Worm (Caenorhabditis elegans): Measurements from ENCODE around the gene F28F5.4.
A peak's percentile ranks its signal among the peaks of the same experiment; 100 is the strongest.

The F28F5.4 gene

DNA sequence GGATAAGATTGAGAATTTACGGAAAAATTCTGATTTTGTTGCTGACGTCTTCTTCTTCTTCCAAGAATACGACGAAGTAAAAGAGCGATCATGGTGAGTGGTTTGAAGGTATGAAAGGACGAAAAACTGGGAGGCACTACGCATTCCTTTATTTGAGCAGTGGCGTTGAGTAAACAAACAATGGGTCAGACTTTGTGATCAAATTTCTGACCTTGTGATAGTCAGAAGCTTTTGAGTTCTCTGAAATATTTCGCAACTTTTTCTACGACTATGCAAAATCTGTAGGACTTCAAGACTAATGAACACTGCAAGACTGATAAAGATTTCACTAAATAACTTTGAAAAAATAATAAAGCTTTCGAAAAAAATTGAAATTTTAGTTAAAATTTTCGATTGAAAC is at the start of gene F28F5.4:
Gene F28F5.4, minus strand, starts transcription at position 104 of the 400 bp plus-strand sequence.
- no peak for TF ChIP-seq pha-4 (tag; optimal IDR thresholded peaks at IDR 0.05)
- TF ChIP-seq ceh-39 (tag; optimal IDR thresholded peaks at IDR 0.05) = no peak
- no peak for TF ChIP-seq mep-1 (tag; optimal IDR thresholded peaks at IDR 0.05)
- TF ChIP-seq M03D4.4 (tag; optimal IDR thresholded peaks at IDR 0.05) = no peak
- no peak for TF ChIP-seq hlh-1 (tag; optimal IDR thresholded peaks at IDR 0.05)
- no peak for TF ChIP-seq cnd-1 (tag; optimal IDR thresholded peaks at IDR 0.05)
- no peak for TF ChIP-seq lin-32 (GFP tag; optimal IDR thresholded peaks at IDR 0.05)
- no peak for TF ChIP-seq unc-120 (tag; optimal IDR thresholded peaks at IDR 0.05; ENCODE audit: poor library complexity, severe bottlenecking)
- TF ChIP-seq nhr-237 (tag; optimal IDR thresholded peaks at IDR 0.05) = no peak
- no peak for TF ChIP-seq snpc-4 (tag; optimal IDR thresholded peaks at IDR 0.05)
- TF ChIP-seq elt-1 (tag; optimal IDR thresholded peaks at IDR 0.05; ENCODE audit: borderline replicate concordance, insufficient read depth) = no peak
- TF ChIP-seq mab-5 (tag; optimal IDR thresholded peaks at IDR 0.05) = no peak
- TF ChIP-seq ceh-43 (GFP tag; optimal IDR thresholded peaks at IDR 0.05) = no peak
- TF ChIP-seq mls-2 (tag; optimal IDR thresholded peaks at IDR 0.05) = no peak
- TF ChIP-seq unc-62 (GFP tag; optimal IDR thresholded peaks at IDR 0.05) = no peak

DNA sequence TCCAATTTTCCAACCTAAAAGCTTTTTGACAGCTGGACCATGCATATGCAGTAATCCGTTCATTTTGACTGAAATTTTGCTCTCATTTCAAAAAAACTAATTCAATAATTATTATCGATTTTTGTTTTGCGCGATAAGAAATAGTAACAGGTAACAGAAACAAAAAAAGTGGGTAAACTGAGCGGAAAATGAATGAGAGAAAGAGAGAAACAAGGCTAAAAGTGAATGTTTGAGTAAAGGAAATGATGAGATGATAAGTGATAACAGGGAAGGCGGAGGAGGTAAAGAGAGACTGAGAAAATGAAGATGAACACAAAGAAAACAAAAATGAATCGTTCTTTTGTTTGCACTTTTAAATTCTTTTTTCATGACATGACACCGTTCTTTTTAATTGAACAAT is 47.1 kb upstream of the F28F5.4 start, which contains the start of gene sma-3:
Gene sma-3, minus strand, starts transcription at position 68 of the 400 bp plus-strand sequence.
- TF ChIP-seq blmp-1 (tag; optimal IDR thresholded peaks at IDR 0.05) (peak; percentile 47), drap-1 (GFP tag; optimal IDR thresholded peaks at IDR 0.05) (no peak)

DNA sequence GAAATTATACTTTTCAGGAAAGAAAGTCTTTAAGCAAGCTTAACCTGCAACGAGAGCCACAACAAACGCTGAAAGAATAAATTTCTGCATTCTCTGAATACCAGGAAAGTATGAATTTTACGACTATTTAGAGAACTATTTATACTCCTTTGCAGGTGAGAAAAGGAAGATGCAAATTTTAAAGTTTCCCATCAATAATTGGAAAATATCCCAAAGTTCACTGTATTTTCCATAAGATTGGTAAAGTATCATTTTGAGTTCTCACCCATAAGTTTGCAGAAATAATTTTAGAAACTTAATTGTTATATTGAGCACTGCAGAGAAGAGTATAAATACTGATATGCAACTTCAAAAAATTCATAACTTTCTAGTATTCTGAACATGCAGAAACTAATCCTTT is 42.6 kb upstream of the F28F5.4 start, which contains the start of gene clec-158:
Gene clec-158, minus strand, starts transcription at position 101 of the 400 bp plus-strand sequence.
- no peak for TF ChIP-seq tbx-8 (GFP tag; optimal IDR thresholded peaks at IDR 0.05)

DNA sequence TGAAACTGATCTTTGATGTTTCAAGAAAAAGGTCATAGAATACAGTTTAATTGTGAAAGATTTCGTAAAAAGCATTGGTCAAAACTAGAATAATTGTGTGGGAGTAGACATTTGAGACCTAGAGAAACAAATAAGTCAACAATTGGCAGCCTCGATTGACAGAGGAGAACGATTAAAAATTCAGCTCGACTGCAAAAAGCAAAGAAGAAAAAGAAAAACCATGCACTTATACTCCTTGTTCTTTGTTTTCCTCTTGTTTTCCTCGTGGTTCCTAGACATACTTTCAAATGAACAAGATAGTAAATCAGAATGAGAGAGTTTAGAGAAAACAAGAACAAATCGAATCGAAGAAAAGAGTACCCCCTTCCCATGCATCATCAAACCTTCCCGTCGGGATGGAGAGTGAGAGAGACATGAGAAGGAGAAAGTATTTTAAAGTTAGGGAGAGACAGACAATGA is 40.6 kb upstream of the F28F5.4 start:
- TF ChIP-seq drap-1 (GFP tag; optimal IDR thresholded peaks at IDR 0.05) (no peak), blmp-1 (tag; optimal IDR thresholded peaks at IDR 0.05) (no peak), ceh-39 (tag; optimal IDR thresholded peaks at IDR 0.05) (no peak), elt-3 (tag; optimal IDR thresholded peaks at IDR 0.05) (no peak), nhr-237 (tag; optimal IDR thresholded peaks at IDR 0.05) (no peak), zip-8 (tag; optimal IDR thresholded peaks at IDR 0.05) (no peak), lin-13 (tag; optimal IDR thresholded peaks at IDR 0.05) (no peak), lin-32 (GFP tag; optimal IDR thresholded peaks at IDR 0.05) (no peak), tbx-8 (GFP tag; optimal IDR thresholded peaks at IDR 0.05) (no peak), unc-62 (GFP tag; optimal IDR thresholded peaks at IDR 0.05) (no peak), cnd-1 (tag; optimal IDR thresholded peaks at IDR 0.05) (no peak), mep-1 (tag; optimal IDR thresholded peaks at IDR 0.05) (no peak), ces-1 (GFP tag; optimal IDR thresholded peaks at IDR 0.05) (no peak), nhr-2 (tag; optimal IDR thresholded peaks at IDR 0.05) (no peak), nhr-28 (tag; optimal IDR thresholded peaks at IDR 0.05) (no peak), nhr-76 (tag; optimal IDR thresholded peaks at IDR 0.05) (no peak)

DNA sequence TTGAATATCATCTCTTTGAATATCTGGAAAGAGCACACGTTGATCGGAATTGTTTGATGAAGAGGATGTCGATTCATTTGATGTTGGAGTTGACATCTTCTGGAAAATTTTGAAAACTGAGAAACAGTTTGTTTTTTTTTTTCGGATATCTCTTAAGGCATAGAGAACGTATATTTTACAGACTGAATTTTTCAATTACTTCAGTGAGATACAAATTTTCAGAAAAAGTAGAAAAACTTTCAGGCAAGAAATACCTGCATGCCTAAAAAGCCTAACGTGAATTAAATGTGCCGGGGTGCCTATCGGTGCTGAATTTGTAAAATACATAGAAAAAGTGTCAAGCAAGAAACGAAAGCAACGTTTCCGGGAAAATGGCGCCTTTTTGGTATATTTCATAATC is 39.9 kb upstream of the F28F5.4 start, which contains the start of gene zak-1:
Gene zak-1, minus strand, starts transcription at position 101 of the 400 bp plus-strand sequence.
- TF ChIP-seq sptf-1 (tag; optimal IDR thresholded peaks at IDR 0.05) = no peak

DNA sequence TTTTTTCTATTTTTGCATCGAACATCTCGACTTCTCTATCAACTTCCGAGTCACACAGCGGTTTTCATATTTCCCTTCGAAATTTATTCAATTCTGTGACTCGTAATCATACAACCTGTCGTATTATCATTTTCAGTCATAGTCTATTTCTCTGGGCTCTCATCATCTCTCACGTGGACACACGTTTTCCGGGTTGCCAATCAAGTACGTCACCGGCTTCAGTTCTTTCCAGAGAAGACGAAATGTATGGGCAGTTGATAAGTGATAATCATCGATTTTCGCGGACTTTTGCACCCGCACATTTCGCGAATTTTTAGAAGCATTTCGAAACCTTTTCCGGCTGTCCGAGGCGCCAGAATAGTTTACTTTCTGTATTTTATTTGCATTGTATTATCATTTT is 33.4 kb upstream of the F28F5.4 start, which contains the start of gene srv-1:
Gene srv-1, plus strand, starts transcription at position 131 of the 400 bp plus-strand sequence.
- TF ChIP-seq ces-1 (GFP tag; optimal IDR thresholded peaks at IDR 0.05) (no peak), flh-1 (GFP tag; optimal IDR thresholded peaks at IDR 0.05) (no peak), nhr-76 (tag; optimal IDR thresholded peaks at IDR 0.05) (no peak), M03D4.4 (tag; optimal IDR thresholded peaks at IDR 0.05) (no peak), nhr-12 (tag; optimal IDR thresholded peaks at IDR 0.05) (no peak), lin-13 (tag; optimal IDR thresholded peaks at IDR 0.05) (no peak)

DNA sequence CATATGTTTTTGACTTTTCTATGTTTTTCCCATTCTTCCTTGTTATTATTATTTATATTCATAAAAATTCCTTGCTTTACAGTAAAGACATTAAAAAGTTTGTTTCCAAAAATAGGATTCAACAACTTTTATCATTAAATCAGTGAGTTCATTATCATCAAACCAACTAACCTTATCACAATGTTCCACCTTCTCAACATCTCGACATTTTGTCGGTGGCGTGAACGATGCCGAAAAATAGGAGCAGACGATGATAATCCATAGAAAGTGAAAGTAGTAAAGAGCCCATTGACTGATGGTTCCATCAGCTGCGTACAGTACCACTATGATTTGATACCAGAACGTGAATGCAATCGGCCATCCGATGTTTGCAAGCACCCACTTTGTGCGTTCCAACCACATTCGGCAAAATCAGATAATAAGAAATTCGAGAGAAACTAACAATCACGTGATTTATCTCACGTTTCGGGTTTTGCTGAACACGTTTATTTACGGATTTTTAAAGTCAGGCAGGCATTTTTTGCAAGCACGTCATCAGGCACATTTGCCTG is 31.9 kb upstream of the F28F5.4 start, which contains the start of gene dhhc-5:
Gene dhhc-5, minus strand, starts transcription at position 406 of the 551 bp plus-strand sequence.
- no peak for TF ChIP-seq lin-13 (tag; optimal IDR thresholded peaks at IDR 0.05)
- TF ChIP-seq drap-1 (GFP tag; optimal IDR thresholded peaks at IDR 0.05) = no peak
- TF ChIP-seq ztf-11 (tag; optimal IDR thresholded peaks at IDR 0.05) = no peak
- no peak for TF ChIP-seq bed-3 (GFP tag; optimal IDR thresholded peaks at IDR 0.05)
- no peak for TF ChIP-seq snpc-4 (tag; optimal IDR thresholded peaks at IDR 0.05)
- no peak for TF ChIP-seq nhr-12 (tag; optimal IDR thresholded peaks at IDR 0.05)
- TF ChIP-seq cnd-1 (tag; optimal IDR thresholded peaks at IDR 0.05) = no peak

Measured in whole organism, mixed stage, embryonic.